Worm (Caenorhabditis elegans): ENCODE measurements around the gene lgc-44.

The lgc-44 gene

ce11 chrV:11705399-11705798, 33.0 kb upstream of the lgc-44 start, which contains the start of gene ceh-32:
TSS of gene ceh-32 (minus strand) at chrV:11705400.
- TF ChIP-seq mls-2 (tag; optimal IDR thresholded peaks at IDR 0.05), result no peak
- TF ChIP-seq unc-120 (tag; optimal IDR thresholded peaks at IDR 0.05; ENCODE audit: poor library complexity, severe bottlenecking), result no peak
- no peak for TF ChIP-seq drap-1 (GFP tag; optimal IDR thresholded peaks at IDR 0.05)
- no peak for TF ChIP-seq lin-13 (tag; optimal IDR thresholded peaks at IDR 0.05)
- no peak for TF ChIP-seq tbx-8 (GFP tag; optimal IDR thresholded peaks at IDR 0.05)
- no peak for TF ChIP-seq mab-5 (tag; optimal IDR thresholded peaks at IDR 0.05)
- TF ChIP-seq ces-1 (GFP tag; optimal IDR thresholded peaks at IDR 0.05), result no peak
- TF ChIP-seq elt-3 (tag; optimal IDR thresholded peaks at IDR 0.05), result no peak
- no peak for TF ChIP-seq ham-2 (GFP tag; optimal IDR thresholded peaks at IDR 0.05)
- no peak for TF ChIP-seq bed-3 (GFP tag; optimal IDR thresholded peaks at IDR 0.05)
- no peak for TF ChIP-seq mep-1 (tag; optimal IDR thresholded peaks at IDR 0.05)
- TF ChIP-seq lsy-2 (tag; optimal IDR thresholded peaks at IDR 0.05), result no peak
- no peak for TF ChIP-seq hlh-1 (tag; optimal IDR thresholded peaks at IDR 0.05)
- TF ChIP-seq sem-2 (GFP tag; optimal IDR thresholded peaks at IDR 0.05), result no peak
- TF ChIP-seq ceh-43 (GFP tag; optimal IDR thresholded peaks at IDR 0.05), result no peak
- TF ChIP-seq sptf-1 (tag; optimal IDR thresholded peaks at IDR 0.05), result no peak
- no peak for TF ChIP-seq nhr-76 (tag; optimal IDR thresholded peaks at IDR 0.05)
- TF ChIP-seq pha-4 (tag; optimal IDR thresholded peaks at IDR 0.05), result no peak
- no peak for TF ChIP-seq ceh-83 (GFP tag; optimal IDR thresholded peaks at IDR 0.05)
- no peak for TF ChIP-seq snpc-4 (tag; optimal IDR thresholded peaks at IDR 0.05)

DNA sequence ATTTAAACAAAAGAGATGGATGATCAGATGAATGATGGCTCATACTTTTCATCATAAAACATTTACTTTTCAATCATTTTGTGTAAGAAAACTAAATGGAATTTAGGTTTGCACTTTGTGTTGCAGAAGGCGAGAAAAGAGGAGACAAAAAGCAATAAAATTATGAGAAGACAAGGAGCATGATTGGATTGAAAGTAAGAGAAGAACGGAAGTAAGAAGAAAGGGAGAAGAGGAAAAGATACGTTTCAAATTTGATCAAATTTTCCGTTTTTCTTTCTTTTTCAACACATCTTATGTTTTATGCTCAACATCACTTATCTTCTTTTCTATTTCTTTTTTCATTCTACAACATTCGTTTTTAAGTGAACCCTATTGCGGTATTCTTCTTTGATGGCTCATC, 32.3 kb upstream of the lgc-44 start:
- TF ChIP-seq nhr-76 (tag; optimal IDR thresholded peaks at IDR 0.05) (no peak), ces-1 (GFP tag; optimal IDR thresholded peaks at IDR 0.05) (peak; percentile 81)

DNA sequence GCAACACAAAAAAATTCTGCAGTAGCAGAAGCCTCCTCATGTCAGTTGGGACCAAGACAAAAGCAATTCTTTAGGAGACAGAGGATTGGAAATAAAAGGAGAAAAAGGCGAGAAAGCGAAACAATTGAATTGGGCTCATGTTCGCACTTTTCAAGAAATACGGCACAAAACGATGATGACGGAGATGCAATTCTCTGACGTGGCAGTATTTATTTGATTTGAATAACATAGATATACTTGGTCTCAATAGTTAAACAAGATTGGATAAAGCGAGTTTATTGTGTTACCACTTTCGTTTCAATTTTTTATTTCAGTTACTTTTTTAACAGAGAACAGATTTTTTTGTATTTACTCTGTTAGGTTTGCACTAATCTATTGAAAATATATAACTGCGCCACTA, 25.1 kb upstream of the lgc-44 start:
- TF ChIP-seq zip-8 (tag; optimal IDR thresholded peaks at IDR 0.05) (no peak), ces-1 (GFP tag; optimal IDR thresholded peaks at IDR 0.05) (peak; percentile 84), flh-1 (GFP tag; optimal IDR thresholded peaks at IDR 0.05) (no peak)

DNA sequence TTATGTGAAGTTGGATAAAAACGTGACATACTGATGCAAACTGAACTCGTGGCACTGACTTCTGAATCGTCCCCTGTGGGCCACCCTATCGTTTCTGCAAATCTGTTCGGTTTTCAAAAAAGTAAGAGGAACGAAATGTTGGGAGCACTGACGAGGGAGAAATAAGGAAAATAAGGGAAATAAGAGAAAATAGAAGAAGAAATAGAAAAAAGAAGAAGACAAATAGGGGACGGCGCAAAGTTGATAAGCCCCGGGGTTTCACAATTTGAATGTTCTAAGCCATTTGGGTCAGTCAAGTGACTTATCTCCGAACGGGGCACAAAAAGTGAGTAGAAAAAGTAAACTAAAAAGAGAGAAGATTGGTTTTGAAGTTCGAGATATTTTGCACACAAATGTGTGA, 23.2 kb upstream of the lgc-44 start, which contains the start of gene W05E10.5:
TSS of gene W05E10.5 (minus strand) at position 101 of the 400 bp plus-strand sequence.
- TF ChIP-seq nhr-2 (tag; optimal IDR thresholded peaks at IDR 0.05) (no peak), ceh-39 (tag; optimal IDR thresholded peaks at IDR 0.05) (no peak), tbx-8 (GFP tag; optimal IDR thresholded peaks at IDR 0.05) (no peak), M03D4.4 (tag; optimal IDR thresholded peaks at IDR 0.05) (no peak), elt-1 (tag; optimal IDR thresholded peaks at IDR 0.05; ENCODE audit: borderline replicate concordance, insufficient read depth) (no peak), ceh-43 (GFP tag; optimal IDR thresholded peaks at IDR 0.05) (no peak), flh-1 (GFP tag; optimal IDR thresholded peaks at IDR 0.05) (no peak), lin-13 (tag; optimal IDR thresholded peaks at IDR 0.05) (no peak), ztf-11 (tag; optimal IDR thresholded peaks at IDR 0.05) (no peak), drap-1 (GFP tag; optimal IDR thresholded peaks at IDR 0.05) (no peak), cnd-1 (tag; optimal IDR thresholded peaks at IDR 0.05) (no peak), blmp-1 (tag; optimal IDR thresholded peaks at IDR 0.05) (no peak), elt-3 (tag; optimal IDR thresholded peaks at IDR 0.05) (no peak), ham-2 (GFP tag; optimal IDR thresholded peaks at IDR 0.05) (no peak), zip-8 (tag; optimal IDR thresholded peaks at IDR 0.05) (no peak), nhr-76 (tag; optimal IDR thresholded peaks at IDR 0.05) (no peak)

ce11 chrV:11691553-11691952, 19.2 kb upstream of the lgc-44 start, which contains the start of gene W05E10.1:
TSS of gene W05E10.1 (minus strand) at chrV:11691691.
- TF ChIP-seq elt-3 (tag; optimal IDR thresholded peaks at IDR 0.05) (no peak), lin-32 (GFP tag; optimal IDR thresholded peaks at IDR 0.05) (no peak), unc-62 (GFP tag; optimal IDR thresholded peaks at IDR 0.05) (no peak), sptf-1 (tag; optimal IDR thresholded peaks at IDR 0.05) (no peak), nhr-237 (tag; optimal IDR thresholded peaks at IDR 0.05) (no peak), unc-39 (tag; optimal IDR thresholded peaks at IDR 0.05) (no peak), drap-1 (GFP tag; optimal IDR thresholded peaks at IDR 0.05) (no peak), ztf-11 (tag; optimal IDR thresholded peaks at IDR 0.05) (no peak), elt-1 (tag; optimal IDR thresholded peaks at IDR 0.05; ENCODE audit: borderline replicate concordance, insufficient read depth) (no peak), lin-13 (tag; optimal IDR thresholded peaks at IDR 0.05) (no peak), ceh-39 (tag; optimal IDR thresholded peaks at IDR 0.05) (no peak), pha-4 (tag; optimal IDR thresholded peaks at IDR 0.05) (no peak), lsy-2 (tag; optimal IDR thresholded peaks at IDR 0.05) (no peak), bed-3 (GFP tag; optimal IDR thresholded peaks at IDR 0.05) (no peak)

Measured in whole organism, mixed stage, embryonic.